Worm (Caenorhabditis elegans) whole organism, L2 larva: ENCODE data around the gene hst-6.

Experiments used
- elt-1 ChIP-seq: fragments of 150-350 bp; optimal IDR thresholded peaks from 2 replicates; lab custom pipeline; 2014; ENCODE audit warnings: missing biosample characterization, missing genetic modification characterization
- lin-13 ChIP-seq: fragments of 150-350 bp; optimal IDR thresholded peaks from 2 replicates; lab custom pipeline; 2014; ENCODE audit warnings: missing biosample characterization, missing genetic modification reagents, missing genetic modification characterization
- mab-5 ChIP-seq: fragments of 150-350 bp; optimal IDR thresholded peaks from 2 replicates; lab custom pipeline; 2014; ENCODE audit warnings: missing biosample characterization, missing genetic modification characterization
- nhr-10 ChIP-seq: sonication (generic microtip); optimal IDR thresholded peaks from 2 replicates; lab custom pipeline; 2017; ENCODE audit warnings: missing biosample characterization, missing genetic modification characterization
- sem-4 ChIP-seq: fragments of 150-350 bp; optimal IDR thresholded peaks from 2 replicates; lab custom pipeline; 2014; ENCODE audit warnings: missing biosample characterization, missing genetic modification reagents, missing genetic modification characterization
- ztf-11 ChIP-seq: sonication (generic microtip); optimal IDR thresholded peaks from 2 replicates; lab custom pipeline; 2017; ENCODE audit warnings: missing biosample characterization, missing genetic modification characterization

DNA sequence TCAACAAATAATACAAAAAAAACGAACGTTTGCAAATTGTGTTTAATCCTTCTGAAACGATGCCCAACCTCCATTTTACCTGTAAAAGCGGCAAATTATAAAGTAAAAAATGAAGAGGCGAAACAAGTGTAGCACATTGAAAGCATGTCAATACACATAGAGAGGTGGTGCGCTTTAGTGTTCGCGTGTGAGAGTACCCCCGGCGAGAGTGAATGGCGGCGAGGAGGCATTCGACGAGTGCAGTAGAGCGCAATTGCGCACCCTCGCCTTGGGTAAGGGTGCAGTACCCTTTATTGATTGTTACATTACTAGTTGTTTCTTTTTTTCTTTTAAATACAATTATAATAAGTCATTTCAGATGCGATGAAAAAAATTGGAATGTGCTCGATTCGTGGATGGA, at the start of gene hst-6:
- TF ChIP-seq sem-4 (tag; lab: Kevin White, UChicago) (peak; percentile 29), elt-1 (tag; lab: Kevin White, UChicago) (no peak), nhr-10 (no peak), ztf-11 (tag; lab: Kevin White, UChicago) (no peak), mab-5 (tag; lab: Kevin White, UChicago) (peak; percentile 25), lin-13 (GFP tag; lab: Kevin White, UChicago) (no peak)
